Worm (Caenorhabditis elegans) whole organism, young adult: ENCODE measurements around the gene dpy-23.

Source experiments
- B0261.1 ChIP-seq: sonication (generic microtip); optimal IDR thresholded peaks from 2 replicates; lab custom pipeline; 2016; ENCODE audit warnings: mild to moderate bottlenecking, missing genetic modification characterization, moderate library complexity, missing compliant biosample characterization
- B0336.3 ChIP-seq: fragments of 200-800 bp; sonication (Bioruptor generic); IDR thresholded peaks from 2 replicates; pipeline ENCODE4 v1.3.6; 2022; ENCODE audit warnings: missing genetic modification characterization, missing compliant biosample characterization
- F39B2.1 ChIP-seq: fragments of 200-800 bp; sonication (Bioruptor generic); IDR thresholded peaks from 2 replicates; pipeline ENCODE4 v1.3.6; 2022; ENCODE audit warnings: missing genetic modification reagents, missing genetic modification characterization, missing compliant biosample characterization
- F52B5.7 ChIP-seq: sonication (generic microtip); optimal IDR thresholded peaks from 2 replicates; lab custom pipeline; 2016; ENCODE audit warnings: mild to moderate bottlenecking, missing genetic modification characterization, missing compliant biosample characterization
- F57C9.4 ChIP-seq: sonication (generic microtip); optimal IDR thresholded peaks from 2 replicates; lab custom pipeline; 2017; ENCODE audit warnings: mild to moderate bottlenecking, missing genetic modification characterization, missing compliant biosample characterization
- Y56A3A.18 ChIP-seq: fragments of 200-800 bp; sonication (Bioruptor generic); IDR thresholded peaks from 2 replicates; pipeline ENCODE4 v1.3.6; 2022; ENCODE audit warnings: missing genetic modification reagents, missing genetic modification characterization, missing compliant biosample characterization
- ZK185.1 ChIP-seq: sonication (generic microtip); optimal IDR thresholded peaks from 2 replicates; lab custom pipeline; 2016; ENCODE audit warnings: mild to moderate bottlenecking, missing genetic modification characterization, missing compliant biosample characterization; ENCODE audit not compliant: poor library complexity, severe bottlenecking
- bed-1 ChIP-seq: fragments of 200-800 bp; sonication (Bioruptor generic); IDR thresholded peaks from 2 replicates; pipeline ENCODE4 v1.3.6; 2022; ENCODE audit warnings: missing genetic modification reagents, missing genetic modification characterization, missing compliant biosample characterization
- cebp-2 ChIP-seq: fragments of 200-800 bp; sonication (Bioruptor generic); IDR thresholded peaks from 2 replicates; pipeline ENCODE4 v1.3.6; 2022; ENCODE audit warnings: missing genetic modification characterization, missing compliant biosample characterization
- ceh-100 ChIP-seq: fragments of 200-800 bp; sonication (Bioruptor generic); IDR thresholded peaks from 2 replicates; pipeline ENCODE4 v1.3.6; 2022; ENCODE audit warnings: missing genetic modification reagents, missing genetic modification characterization, missing compliant biosample characterization
- ceh-27 ChIP-seq: fragments of 200-800 bp; sonication (Bioruptor generic); optimal IDR thresholded peaks from 2 replicates; lab custom pipeline; 2018; ENCODE audit warnings: mild to moderate bottlenecking, missing genetic modification characterization, moderate library complexity, missing compliant biosample characterization
- ceh-58 ChIP-seq: fragments of 200-800 bp; sonication (Bioruptor generic); IDR thresholded peaks from 2 replicates; pipeline ENCODE4 v1.3.6; 2022; ENCODE audit warnings: missing genetic modification characterization, missing compliant biosample characterization
- egrh-3 ChIP-seq: fragments of 200-800 bp; sonication (Bioruptor generic); IDR thresholded peaks from 2 replicates; pipeline ENCODE4 v1.3.6; 2022; ENCODE audit warnings: missing genetic modification reagents, missing genetic modification characterization, missing compliant biosample characterization
- ekl-4 ChIP-seq: fragments of 200-800 bp; sonication (Bioruptor generic); IDR thresholded peaks from 2 replicates; pipeline ENCODE4 v1.3.6; 2022; ENCODE audit warnings: missing genetic modification reagents, missing genetic modification characterization, missing compliant biosample characterization
- hmg-1.2 ChIP-seq: fragments of 200-800 bp; sonication (Bioruptor generic); IDR thresholded peaks from 2 replicates; pipeline ENCODE4 v1.3.6; 2022; ENCODE audit warnings: missing genetic modification reagents, missing genetic modification characterization, missing compliant biosample characterization
- hrde-1 ChIP-seq: sonication (generic microtip); optimal IDR thresholded peaks from 2 replicates; lab custom pipeline; 2016; ENCODE audit warnings: missing genetic modification characterization, mild to moderate bottlenecking, missing compliant biosample characterization, moderate library complexity, missing genotype, missing genetic modification reagents, borderline replicate concordance
- hsf-1 ChIP-seq: fragments of 200-800 bp; sonication (Bioruptor generic); IDR thresholded peaks from 2 replicates; pipeline ENCODE4 v1.3.6; 2022; ENCODE audit warnings: missing genetic modification reagents, missing genetic modification characterization, missing compliant biosample characterization
- lin-26 ChIP-seq: fragments of 200-800 bp; sonication (Bioruptor generic); IDR thresholded peaks from 2 replicates; pipeline ENCODE4 v1.3.6; 2022; ENCODE audit warnings: missing genetic modification reagents, missing genetic modification characterization, missing compliant biosample characterization
- lin-40 ChIP-seq: sonication (generic microtip); optimal IDR thresholded peaks from 2 replicates; lab custom pipeline; 2016; ENCODE audit warnings: missing genetic modification characterization, mild to moderate bottlenecking, missing compliant biosample characterization, missing genotype, missing genetic modification reagents
- madf-3 ChIP-seq: fragments of 200-800 bp; sonication (Bioruptor generic); IDR thresholded peaks from 2 replicates; pipeline ENCODE4 v1.3.6; 2022; ENCODE audit warnings: missing genetic modification reagents, missing genetic modification characterization, missing compliant biosample characterization
- madf-8 ChIP-seq: fragments of 200-800 bp; sonication (Bioruptor generic); conservative IDR thresholded peaks from 2 replicates; pipeline ENCODE4 v1.3.6; 2022; ENCODE audit warnings: missing genetic modification reagents, missing genetic modification characterization, missing compliant biosample characterization
- mcd-1 ChIP-seq: fragments of 200-800 bp; sonication (Bioruptor generic); IDR thresholded peaks from 2 replicates; pipeline ENCODE4 v1.3.6; 2022; ENCODE audit warnings: missing genetic modification reagents, missing genetic modification characterization, missing compliant biosample characterization
- nfya-1 ChIP-seq: sonication (generic microtip); optimal IDR thresholded peaks from 2 replicates; lab custom pipeline; 2017; ENCODE audit warnings: antibody characterized with exemption, missing compliant biosample characterization, missing genetic modification characterization, borderline replicate concordance; ENCODE audit not compliant: insufficient read depth
- nhr-80 ChIP-seq: sonication (generic microtip); optimal IDR thresholded peaks from 2 replicates; lab custom pipeline; 2016; ENCODE audit warnings: missing genetic modification characterization, missing compliant biosample characterization
- pha-4 ChIP-seq: fragments of 150-350 bp; sonication (generic microtip); optimal IDR thresholded peaks from 2 replicates; lab custom pipeline; 2014; ENCODE audit warnings: missing biosample characterization, missing genetic modification reagents, missing genetic modification characterization
- rcor-1 ChIP-seq: fragments of 200-800 bp; sonication (Bioruptor generic); IDR thresholded peaks from 2 replicates; pipeline ENCODE4 v1.3.6; 2022; ENCODE audit warnings: missing genetic modification reagents, missing genetic modification characterization, missing compliant biosample characterization
- snpc-1.1 ChIP-seq: sonication (generic microtip); optimal IDR thresholded peaks from 2 replicates; lab custom pipeline; 2017; ENCODE audit warnings: missing genetic modification characterization, mild to moderate bottlenecking, missing compliant biosample characterization, antibody characterized with exemption, moderate library complexity, missing genotype, missing genetic modification reagents; ENCODE audit not compliant: insufficient read depth
- snpc-1.3 ChIP-seq: sonication (generic microtip); optimal IDR thresholded peaks from 2 replicates; lab custom pipeline; 2017; ENCODE audit warnings: missing genetic modification characterization, mild to moderate bottlenecking, missing compliant biosample characterization, antibody characterized with exemption, moderate library complexity, missing genotype, missing genetic modification reagents; ENCODE audit not compliant: insufficient read depth
- tbp1 ChIP-seq: fragments of 200-800 bp; sonication (Bioruptor generic); optimal IDR thresholded peaks from 2 replicates; lab custom pipeline; 2018; ENCODE audit warnings: mild to moderate bottlenecking, missing genetic modification characterization, missing compliant biosample characterization
- tlf-1 ChIP-seq: fragments of 200-800 bp; sonication (Bioruptor generic); optimal IDR thresholded peaks from 2 replicates; lab custom pipeline; 2018; ENCODE audit warnings: mild to moderate bottlenecking, missing genetic modification characterization, missing compliant biosample characterization
- unc-130 ChIP-seq: sonication (generic microtip); optimal IDR thresholded peaks from 2 replicates; lab custom pipeline; 2016; ENCODE audit warnings: missing genetic modification reagents, missing genetic modification characterization, missing compliant biosample characterization
- zfh-2 ChIP-seq: fragments of 200-800 bp; sonication (Bioruptor generic); conservative IDR thresholded peaks from 2 replicates; pipeline ENCODE4 v1.3.6; 2022; ENCODE audit warnings: missing genetic modification reagents, missing genetic modification characterization, missing compliant biosample characterization
- ztf-22 ChIP-seq: fragments of 200-800 bp; sonication (Bioruptor generic); optimal IDR thresholded peaks from 2 replicates; lab custom pipeline; 2018; ENCODE audit warnings: mild to moderate bottlenecking, missing genetic modification characterization, moderate library complexity, missing compliant biosample characterization
- ztf-26 ChIP-seq: sonication (generic microtip); optimal IDR thresholded peaks from 2 replicates; lab custom pipeline; 2017; ENCODE audit warnings: missing genetic modification characterization, missing compliant biosample characterization
- ztf-6 ChIP-seq: fragments of 200-800 bp; sonication (Bioruptor generic); IDR thresholded peaks from 2 replicates; pipeline ENCODE4 v1.3.6; 2022; ENCODE audit warnings: missing genetic modification reagents, missing genetic modification characterization, missing compliant biosample characterization

The dpy-23 gene

ce11 chrX:4368800-4369199, 20.4 kb upstream of the dpy-23 start, which contains the start of gene R160.4 (continued):
- TF ChIP-seq ceh-58 (GFP tag; lab: Robert Waterston, UW) (no peak), pha-4 (tag; lab: Kevin White, UChicago) (no peak), ceh-27 (GFP tag; lab: Kevin White, UChicago) (no peak), madf-3 (no peak), ceh-100 (GFP tag; lab: Robert Waterston, UW) (no peak)

- no peak for TF ChIP-seq F57C9.4
- no peak for TF ChIP-seq ztf-22 (GFP tag; lab: Kevin White, UChicago)
- no peak for TF ChIP-seq madf-8
- no peak for TF ChIP-seq hrde-1 (tag; lab: Kevin White, UChicago)
- no peak for TF ChIP-seq bed-1 (GFP tag; lab: Robert Waterston, UW)
- TF ChIP-seq tlf-1 (GFP tag; lab: Kevin White, UChicago): no peak
- TF ChIP-seq tbp1 (GFP tag; lab: Kevin White, UChicago): no peak
- no peak for TF ChIP-seq B0336.3 (GFP tag; lab: Robert Waterston, UW)
- no peak for TF ChIP-seq F52B5.7
- TF ChIP-seq ceh-100 (GFP tag; lab: Robert Waterston, UW): no peak
- TF ChIP-seq mcd-1 (GFP tag; lab: Robert Waterston, UW): no peak
- no peak for TF ChIP-seq hsf-1 (GFP tag; lab: Robert Waterston, UW)
- no peak for TF ChIP-seq hmg-1.2 (GFP tag; lab: Robert Waterston, UW)
- TF ChIP-seq snpc-1.1 (tag; lab: Kevin White, UChicago): no peak
These were observed 18.4 kb upstream of the dpy-23 start, which contains the start of gene R160.5 for ce11 chrX:4370756-4371155. Gene R160.5, minus strand, starts transcription at chrX:4370856.

DNA sequence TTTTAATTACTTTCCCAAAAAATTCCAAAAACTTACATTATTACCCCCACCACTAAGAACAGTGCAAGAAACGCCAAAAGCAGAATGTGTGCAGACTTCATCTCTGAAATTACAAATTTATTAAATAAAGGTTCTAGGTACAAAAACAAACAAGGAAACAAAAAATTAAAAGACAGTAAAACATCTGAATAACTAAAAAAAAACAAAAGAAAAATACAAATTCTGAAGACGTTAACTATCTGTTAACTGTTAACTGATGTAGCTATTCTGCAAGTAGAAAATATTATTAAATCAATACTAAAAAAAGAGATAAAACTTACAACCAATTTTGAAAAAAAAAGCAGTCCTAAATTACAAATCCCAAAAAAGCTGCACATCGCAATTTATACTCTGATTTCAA, 17.7 kb upstream of the dpy-23 start, which contains the start of gene R160.13:
Gene R160.13 (minus strand): TSS at position 101 of the 400 bp plus-strand sequence.
- no peak for TF ChIP-seq Y56A3A.18 (GFP tag; lab: Robert Waterston, UW)
- no peak for TF ChIP-seq B0261.1 (tag; lab: Kevin White, UChicago)
- TF ChIP-seq egrh-3 (GFP tag; lab: Robert Waterston, UW): no peak
- no peak for TF ChIP-seq lin-26
- TF ChIP-seq ztf-6: no peak
- no peak for TF ChIP-seq ZK185.1 (tag; lab: Kevin White, UChicago)
- TF ChIP-seq zfh-2: no peak
- TF ChIP-seq lin-40 (tag; lab: Kevin White, UChicago): no peak
- TF ChIP-seq ekl-4 (GFP tag; lab: Robert Waterston, UW): no peak
- no peak for TF ChIP-seq ztf-26 (tag; lab: Kevin White, UChicago)
- no peak for TF ChIP-seq F39B2.1 (GFP tag; lab: Robert Waterston, UW)
- TF ChIP-seq, all 124 proteins: peak for 0

DNA sequence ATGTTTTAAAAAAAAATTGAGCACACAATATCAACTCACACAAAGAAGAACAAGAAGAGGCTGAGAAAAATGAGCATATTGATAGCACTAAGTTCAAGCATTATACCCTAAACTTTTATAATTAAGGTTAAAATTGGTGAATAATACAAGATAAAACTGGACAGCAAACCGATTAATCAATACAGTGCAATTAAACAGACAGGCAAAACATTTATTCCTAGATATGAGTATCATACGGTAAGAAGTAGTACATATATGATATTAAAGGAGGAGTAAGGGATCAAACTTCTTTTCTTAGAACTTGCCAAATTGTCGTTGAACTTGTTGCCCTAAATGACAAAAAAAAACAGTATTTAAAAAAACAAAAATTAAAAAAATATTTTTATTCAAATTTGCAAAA, 17.2 kb upstream of the dpy-23 start, which contains the start of gene R160.14:
Gene R160.14 (minus strand): TSS at position 101 of the 400 bp plus-strand sequence.
- no peak for TF ChIP-seq unc-130 (GFP tag; lab: Kevin White, UChicago)
- no peak for TF ChIP-seq cebp-2 (GFP tag; lab: Robert Waterston, UW)
- TF ChIP-seq nfya-1: no peak
- TF ChIP-seq nhr-80: no peak
- no peak for TF ChIP-seq B0336.3 (GFP tag; lab: Robert Waterston, UW)
- TF ChIP-seq F39B2.1 (GFP tag; lab: Robert Waterston, UW): no peak
- no peak for TF ChIP-seq rcor-1 (GFP tag; lab: Robert Waterston, UW)
- no peak for TF ChIP-seq snpc-1.3 (tag; lab: Kevin White, UChicago)
- no peak for TF ChIP-seq madf-8
